Fruit fly (Drosophila melanogaster): ENCODE results near the gene pie.

Gene pie

dm6 chr2L:10381890-10382450, 40.6 kb downstream of the pie start, which contains the start of gene CG5096:
CG5096 (plus strand) TSS chr2L:10382263.
- no peak for TF ChIP-seq CG1832 (GFP tag; optimal IDR thresholded peaks at IDR 0.05)
- TF ChIP-seq ro (GFP tag; IDR thresholded peaks at IDR 0.05) = peak; percentile 39; the same call in 1 of the 2 replicates
- TF ChIP-seq gcm2 (GFP tag; optimal IDR thresholded peaks at IDR 0.05) = peak; percentile 23
- TF ChIP-seq Nf-YB (GFP tag; optimal IDR thresholded peaks at IDR 0.05) = peak; percentile 74
- TF ChIP-seq CG18011 (GFP tag; optimal IDR thresholded peaks at IDR 0.05) = peak; percentile 57
- TF ChIP-seq Hand (GFP tag; optimal IDR thresholded peaks at IDR 0.05) = peak; percentile 89
- peak; percentile 72 for TF ChIP-seq gsb-n (tag; optimal IDR thresholded peaks at IDR 0.05)
- TF ChIP-seq CG11560 (tag; IDR thresholded peaks at IDR 0.05) = no peak
- no peak for TF ChIP-seq kni (GFP tag; optimal IDR thresholded peaks at IDR 0.05)
- peak; percentile 52 for TF ChIP-seq CG30431 (GFP tag; optimal IDR thresholded peaks at IDR 0.05)
- TF ChIP-seq ac (GFP tag; optimal IDR thresholded peaks at IDR 0.05) = no peak
- peak; percentile 94 for TF ChIP-seq CG13296 (GFP tag; optimal IDR thresholded peaks at IDR 0.05)
- TF ChIP-seq Stat92E (GFP tag; optimal IDR thresholded peaks at IDR 0.05) = no peak
- peak; percentile 92; the same call in 1 of the 2 replicates for TF ChIP-seq sob (GFP tag; IDR thresholded peaks at IDR 0.05)
- no peak for TF ChIP-seq Abd-B (GFP tag; optimal IDR thresholded peaks at IDR 0.05)
- peak; percentile 40 for TF ChIP-seq bigmax (GFP tag; optimal IDR thresholded peaks at IDR 0.05)
- TF ChIP-seq Dip2 (GFP tag; IDR thresholded peaks at IDR 0.05) = no peak
- peak; percentile 74 for TF ChIP-seq E2f2 (GFP tag; IDR thresholded peaks at IDR 0.05)
- peak; percentile 57 for TF ChIP-seq vfl (GFP tag; optimal IDR thresholded peaks at IDR 0.05)
- TF ChIP-seq Ada2b (GFP tag; IDR thresholded peaks at IDR 0.05) = peak; percentile 89
- TF ChIP-seq Dfd (GFP tag; optimal IDR thresholded peaks at IDR 0.05) = no peak
- TF ChIP-seq CG2202 (tag; optimal IDR thresholded peaks at IDR 0.05) = peak; percentile 47
- TF ChIP-seq pros (GFP tag; optimal IDR thresholded peaks at IDR 0.05) = no peak
- peak; percentile 92 for TF ChIP-seq dmrt99B (tag; optimal IDR thresholded peaks at IDR 0.05)
- TF ChIP-seq Lpt (GFP tag; optimal IDR thresholded peaks at IDR 0.05) = no peak
- peak; percentile 18 for TF ChIP-seq shn (GFP tag; optimal IDR thresholded peaks at IDR 0.05)
- peak; percentile 82 for TF ChIP-seq Taf1 (GFP tag; IDR thresholded peaks at IDR 0.05)
- peak; percentile 88 for TF ChIP-seq E2f1 (GFP tag; IDR thresholded peaks at IDR 0.05)
- TF ChIP-seq CG15696 (tag; optimal IDR thresholded peaks at IDR 0.05) = peak; percentile 42
- TF ChIP-seq NK7.1 (GFP tag; optimal IDR thresholded peaks at IDR 0.05) = peak; percentile 52
- peak; percentile 58 for TF ChIP-seq Chrac-16 (GFP tag; optimal IDR thresholded peaks at IDR 0.05)
- no peak for TF ChIP-seq Rx (GFP tag; IDR thresholded peaks at IDR 0.05)
- TF ChIP-seq Hr51 (GFP tag; optimal IDR thresholded peaks at IDR 0.05) = peak; percentile 58 to 93
- peak; percentile 87 for TF ChIP-seq CG6813 (GFP tag; optimal IDR thresholded peaks at IDR 0.05)
- peak; percentile 86 for TF ChIP-seq Oli (tag; optimal IDR thresholded peaks at IDR 0.05)
- peak; percentile 75 for TF ChIP-seq CG11696 (GFP tag; IDR thresholded peaks at IDR 0.05)
- no peak for TF ChIP-seq CG7963 (GFP tag; IDR thresholded peaks at IDR 0.05; ENCODE audit: partially characterized antibody)
- peak; percentile 84 for TF ChIP-seq ap (GFP tag; IDR thresholded peaks at IDR 0.05)
- no peak for TF ChIP-seq CG42726 (GFP tag; IDR thresholded peaks at IDR 0.05; ENCODE audit: partially characterized antibody)
- TF ChIP-seq CG8478 (optimal IDR thresholded peaks at IDR 0.05) = no peak
- TF ChIP-seq CG7556 (GFP tag; optimal IDR thresholded peaks at IDR 0.05) = peak; percentile 81
- TF ChIP-seq CG17328 (GFP tag; IDR thresholded peaks at IDR 0.05) = peak; percentile 83
- TF ChIP-seq CG8290 (GFP tag; optimal IDR thresholded peaks at IDR 0.05) = no peak
- peak in 1 of 2 experiments; percentile 92 for TF ChIP-seq CG8290 (tag; optimal IDR thresholded peaks at IDR 0.05)
- no peak for TF ChIP-seq CG17186 (GFP tag; optimal IDR thresholded peaks at IDR 0.05)
- TF ChIP-seq Xbp1 (GFP tag; optimal IDR thresholded peaks at IDR 0.05) = peak; percentile 78
- peak; percentile 96 for TF ChIP-seq Fer3 (tag; optimal IDR thresholded peaks at IDR 0.05)
- no peak for TF ChIP-seq z (GFP tag; IDR thresholded peaks at IDR 0.05)
- TF ChIP-seq otp (GFP tag; IDR thresholded peaks at IDR 0.05) = peak; percentile 87
- TF ChIP-seq oc (tag; optimal IDR thresholded peaks at IDR 0.05) = no peak
